Worm (Caenorhabditis elegans) whole organism, L4 larva: ENCODE data around the gene scl-15.
A peak's percentile ranks its signal among the peaks of the same experiment; 100 is the strongest.

Source experiments
- F44E2.7 ChIP-seq: fragments of 200-800 bp; sonication (Bioruptor generic); IDR thresholded peaks from 2 replicates; pipeline ENCODE4 v2.1.2; 2022; ENCODE audit warnings: missing genetic modification characterization, missing compliant biosample characterization
- ama-1 ChIP-seq: fragments of 150-350 bp; optimal IDR thresholded peaks from 2 replicates; lab custom pipeline; 2014; ENCODE audit warnings: inconsistent platforms, mixed read lengths
- ceh-32 ChIP-seq: sonication (generic microtip); optimal IDR thresholded peaks from 2 replicates; lab custom pipeline; 2016; ENCODE audit warnings: mild to moderate bottlenecking, missing genetic modification characterization, missing compliant biosample characterization; ENCODE audit not compliant: poor library complexity
- dpl-1 ChIP-seq: fragments of 150-350 bp; optimal IDR thresholded peaks from 2 replicates; lab custom pipeline; 2014; ENCODE audit warnings: missing biosample characterization, missing genetic modification reagents, missing genetic modification characterization
- egl-27 ChIP-seq: sonication (generic microtip); optimal IDR thresholded peaks from 3 replicates; lab custom pipeline; 2017; ENCODE audit warnings: missing biosample characterization, missing genetic modification reagents, missing genetic modification characterization
- fkh-10 ChIP-seq: fragments of 150-350 bp; optimal IDR thresholded peaks from 2 replicates; lab custom pipeline; 2014; ENCODE audit warnings: missing biosample characterization, missing genetic modification reagents, missing genetic modification characterization
- hlh-30 ChIP-seq: sonication (generic microtip); optimal IDR thresholded peaks from 2 replicates; lab custom pipeline; 2017; ENCODE audit warnings: antibody characterized with exemption, mild to moderate bottlenecking, missing genetic modification characterization, missing compliant biosample characterization; ENCODE audit not compliant: insufficient read depth
- lin-15B ChIP-seq: fragments of 150-350 bp; sonication (generic microtip); optimal IDR thresholded peaks from 3 replicates; lab custom pipeline; 2014; ENCODE audit warnings: missing biosample characterization, missing genetic modification characterization
- lsy-2 ChIP-seq, 2 experiments: fragments of 150-350 bp in 1 of 2; sonication (generic microtip) in 1 of 2; optimal IDR thresholded peaks; 2 replicates each; lab custom pipeline; 2014 to 2017; ENCODE audit warnings: missing biosample characterization in 2 of 2, missing genetic modification characterization in 2 of 2
- nhr-111 ChIP-seq: fragments of 200-800 bp; sonication (Bioruptor generic); optimal IDR thresholded peaks from 2 replicates; lab custom pipeline; 2018; ENCODE audit warnings: mild to moderate bottlenecking, missing genetic modification characterization, missing compliant biosample characterization
- nhr-48 ChIP-seq: sonication (generic microtip); optimal IDR thresholded peaks from 2 replicates; lab custom pipeline; 2016; ENCODE audit warnings: mild to moderate bottlenecking, missing genetic modification characterization, missing compliant biosample characterization
- sdz-12 ChIP-seq: fragments of 200-800 bp; sonication (Bioruptor generic); optimal IDR thresholded peaks from 2 replicates; lab custom pipeline; 2018; ENCODE audit warnings: mild to moderate bottlenecking, missing genetic modification characterization, missing compliant biosample characterization
- unc-62 ChIP-seq, 3 experiments: fragments of 150-350 bp in 1 of 3; sonication (generic microtip); optimal IDR thresholded peaks in 2 of 3; peaks in 1 of 3; 1 replicate in 1 of 3; 2 replicates in 2 of 3; lab custom pipeline; 2014 to 2017; ENCODE audit warnings: missing biosample characterization in 3 of 3, missing genetic modification characterization in 3 of 3, missing genetic modification reagents in 3 of 3, missing genotype in 1 of 3
- zip-11 ChIP-seq: fragments of 200-800 bp; sonication (Bioruptor generic); IDR thresholded peaks from 2 replicates; pipeline ENCODE4 v1.3.6; 2022; ENCODE audit warnings: missing genetic modification characterization, missing compliant biosample characterization

- TF ChIP-seq nhr-48 (tag; lab: Kevin White, UChicago) (no peak), dpl-1 (GFP tag; lab: Kevin White, UChicago) (no peak), lin-15B (no peak), ceh-32 (no peak), ama-1 (lab: Kevin White, UChicago) (no peak), egl-27 (tag; lab: Kevin White, UChicago) (no peak), nhr-111 (GFP tag; lab: Kevin White, UChicago) (no peak), zip-11 (GFP tag; lab: Robert Waterston, UW) (no peak), lsy-2 (tag; optimal IDR thresholded peaks at IDR 0.05; lab: Kevin White, UChicago) (no peak), F44E2.7 (GFP tag; lab: Robert Waterston, UW) (no peak), hlh-30 (tag; lab: Kevin White, UChicago) (peak; percentile 39), fkh-10 (GFP tag; lab: Kevin White, UChicago) (no peak), unc-62 (GFP tag; optimal IDR thresholded peaks at IDR 0.05 in 1 of 2; lab: Kevin White, UChicago) (no peak), unc-62 (tag; optimal IDR thresholded peaks at IDR 0.05; lab: Kevin White, UChicago) (no peak), sdz-12 (GFP tag; lab: Kevin White, UChicago) (no peak)
Observed at ce11 chrII:3270598-3270997, 13.9 kb downstream of the scl-15 start.
